Fruit fly (Drosophila melanogaster): Measurements from ENCODE around the gene CG17650.

dm6 chr2L:1723937-1724591 lies 34.8 kb downstream of the CG17650 start, which contains the start of gene Rim2:
- peak in 1 of 2 experiments; percentile 2 for TF ChIP-seq CTCF (optimal IDR thresholded peaks at IDR 0.05)
- TF ChIP-seq CG8478 (optimal IDR thresholded peaks at IDR 0.05), result no peak

Measured in S2 (cell line).